Worm (Caenorhabditis elegans): ENCODE measurements around the gene che-12.
A peak's percentile ranks its signal among the peaks of the same experiment; 100 is the strongest.

Gene che-12

DNA sequence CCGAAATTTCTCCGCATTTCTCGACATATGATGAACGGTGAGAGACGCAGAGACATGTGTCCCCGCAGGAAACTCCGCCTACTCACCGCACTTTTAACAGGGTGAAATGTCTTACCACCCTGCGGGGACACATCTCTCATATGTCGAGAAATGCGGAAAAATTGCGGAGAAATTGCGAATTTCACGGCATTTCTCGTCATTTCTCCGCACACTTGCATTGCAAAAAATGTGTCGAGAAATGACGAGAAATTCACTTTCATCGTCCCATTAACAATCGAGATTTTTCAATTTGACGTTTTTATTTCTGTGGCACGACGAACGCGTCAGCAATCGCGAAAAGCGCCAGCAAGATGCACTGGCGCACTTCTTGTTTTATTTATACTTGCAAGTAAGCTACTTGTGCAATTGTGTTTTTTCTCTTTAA, 34.7 kb upstream of the che-12 start, which contains the start of gene K07C5.13 (continued):
- peak in 1 of 2 experiments; percentile 0 for TF ChIP-seq let-607 (tag; optimal IDR thresholded peaks at IDR 0.05)
- TF ChIP-seq somi-1 (GFP tag; optimal IDR thresholded peaks at IDR 0.05), result peak; percentile 67
- peak; percentile 89; the same call in 1 of the 2 replicates for TF ChIP-seq Y56A3A.18 (GFP tag; IDR thresholded peaks at IDR 0.05)
- peak; percentile 67 for TF ChIP-seq B0035.1 (tag; optimal IDR thresholded peaks at IDR 0.05)
- TF ChIP-seq B0019.2 (GFP tag; conservative IDR thresholded peaks at IDR 0.05), result peak; percentile 70
- peak; percentile 52; the same call in 1 of the 2 replicates for TF ChIP-seq Y67H2A.10 (GFP tag; conservative IDR thresholded peaks at IDR 0.05)
- TF ChIP-seq ztf-28 (GFP tag; IDR thresholded peaks at IDR 0.05), result peak; percentile 88; the same call in 1 of the 2 replicates
- peak; percentile 83 for TF ChIP-seq hmg-1.2 (GFP tag; IDR thresholded peaks at IDR 0.05)
- TF ChIP-seq sea-2 (GFP tag; IDR thresholded peaks at IDR 0.05), result peak; percentile 90
- peak; percentile 64 for TF ChIP-seq atf-7 (tag; optimal IDR thresholded peaks at IDR 0.05)
- TF ChIP-seq ztf-6 (GFP tag; IDR thresholded peaks at IDR 0.05), result peak; percentile 68; the same call in 1 of the 2 replicates
- TF ChIP-seq hrde-1 (tag; optimal IDR thresholded peaks at IDR 0.05; ENCODE audit: borderline replicate concordance), result peak; percentile 29
- TF ChIP-seq unc-130 (GFP tag; optimal IDR thresholded peaks at IDR 0.05), result peak; percentile 43
- TF ChIP-seq lag-1 (GFP tag; IDR thresholded peaks at IDR 0.05), result peak; percentile 83; the same call in 1 of the 2 replicates
- TF ChIP-seq gei-17 (GFP tag; optimal IDR thresholded peaks at IDR 0.05), result peak; percentile 70
- peak; percentile 88 for TF ChIP-seq Y95B8A.8 (GFP tag; IDR thresholded peaks at IDR 0.05)
- TF ChIP-seq madf-3 (GFP tag; IDR thresholded peaks at IDR 0.05), result peak; percentile 93
- peak; percentile 89 for TF ChIP-seq ceh-91 (GFP tag; IDR thresholded peaks at IDR 0.05)
- peak; percentile 95 for TF ChIP-seq Y53G8AR.9 (GFP tag; conservative IDR thresholded peaks at IDR 0.05)
- peak; percentile 83 for TF ChIP-seq hmg-20 (GFP tag; IDR thresholded peaks at IDR 0.05)
- peak; percentile 38 for TF ChIP-seq madf-10 (tag; optimal IDR thresholded peaks at IDR 0.05)
- TF ChIP-seq nhr-80 (tag; optimal IDR thresholded peaks at IDR 0.05), result peak; percentile 55
- TF ChIP-seq C06A6.2 (GFP tag; conservative IDR thresholded peaks at IDR 0.05), result peak; percentile 93
- peak; percentile 51 for TF ChIP-seq lsl-1 (GFP tag; optimal IDR thresholded peaks at IDR 0.05)
- peak; percentile 68 for TF ChIP-seq F33H1.4 (GFP tag; IDR thresholded peaks at IDR 0.05)
- TF ChIP-seq madf-6 (GFP tag; IDR thresholded peaks at IDR 0.05), result peak; percentile 86
- peak; percentile 20 for TF ChIP-seq nhr-90 (tag; optimal IDR thresholded peaks at IDR 0.05)
- TF ChIP-seq bed-2 (GFP tag; IDR thresholded peaks at IDR 0.05), result peak; percentile 80; the same call in 1 of the 2 replicates
- TF ChIP-seq ZK185.1 (tag; optimal IDR thresholded peaks at IDR 0.05; ENCODE audit: poor library complexity, severe bottlenecking), result peak; percentile 43
- peak; percentile 72; the same call in 1 of the 2 replicates for TF ChIP-seq cebp-2 (GFP tag; IDR thresholded peaks at IDR 0.05)

DNA sequence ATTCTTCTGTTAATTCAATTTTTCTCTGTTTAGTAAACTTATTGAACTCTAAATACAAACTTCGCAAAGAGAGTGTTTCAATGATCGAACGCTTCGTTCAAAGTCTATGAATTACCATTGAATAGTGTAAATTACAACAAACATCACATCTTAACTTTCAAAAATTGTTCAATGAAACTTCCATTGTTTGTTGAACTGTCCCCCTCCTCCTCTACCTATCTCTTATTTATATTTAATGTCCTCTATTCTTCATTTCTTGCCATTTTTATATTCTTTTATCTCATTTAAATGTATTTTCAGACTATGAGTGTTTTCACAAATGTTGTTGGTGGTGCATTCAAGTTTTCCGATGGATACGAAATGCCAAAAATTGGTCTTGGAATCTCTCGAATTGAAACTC, 32.0 kb upstream of the che-12 start, which contains the start of gene K07C5.2:
TSS of gene K07C5.2 (plus strand) at position 301 of the 400 bp plus-strand sequence.
- no peak for TF ChIP-seq tbp1 (GFP tag; optimal IDR thresholded peaks at IDR 0.05)
- TF ChIP-seq cebp-1 (GFP tag; IDR thresholded peaks at IDR 0.05), result no peak
- TF ChIP-seq cebp-1 (tag; optimal IDR thresholded peaks at IDR 0.05), result no peak
- TF ChIP-seq ekl-4 (GFP tag; IDR thresholded peaks at IDR 0.05), result no peak
- no peak for TF ChIP-seq tbx-9 (tag; optimal IDR thresholded peaks at IDR 0.05; ENCODE audit: borderline replicate concordance)
- no peak for TF ChIP-seq pha-4 (tag; optimal IDR thresholded peaks at IDR 0.05)
- no peak for TF ChIP-seq madf-6 (GFP tag; IDR thresholded peaks at IDR 0.05)
- TF ChIP-seq nhr-27 (tag; optimal IDR thresholded peaks at IDR 0.05), result no peak
- no peak for TF ChIP-seq ztf-18 (tag; optimal IDR thresholded peaks at IDR 0.05)
- TF ChIP-seq sea-2 (GFP tag; IDR thresholded peaks at IDR 0.05), result no peak
- TF ChIP-seq cebp-2 (GFP tag; IDR thresholded peaks at IDR 0.05), result no peak
- TF ChIP-seq fkh-3 (tag; optimal IDR thresholded peaks at IDR 0.05), result no peak
- TF ChIP-seq snpc-3.4 (tag; optimal IDR thresholded peaks at IDR 0.05), result no peak
- TF ChIP-seq atf-7 (tag; optimal IDR thresholded peaks at IDR 0.05), result no peak
- no peak for TF ChIP-seq K12H6.12 (tag; optimal IDR thresholded peaks at IDR 0.05)
- TF ChIP-seq ccch-3 (GFP tag; optimal IDR thresholded peaks at IDR 0.05), result no peak

Data from whole organism, young adult.